Fruit fly (Drosophila melanogaster): ENCODE data around the gene FoxK.

Gene FoxK

dm6 chr3L:11155380-11155779 is 34.8 kb upstream of the FoxK start (continued):
- no peak for TF ChIP-seq Camta (GFP tag; optimal IDR thresholded peaks at IDR 0.05)
- TF ChIP-seq CG4282 (GFP tag; optimal IDR thresholded peaks at IDR 0.05): no peak
- TF ChIP-seq ssp (GFP tag; IDR thresholded peaks at IDR 0.05): peak; percentile 23; the same call in 1 of the 2 replicates
- peak; percentile 14 for TF ChIP-seq Ets65A (GFP tag)
- peak; percentile 47 for TF ChIP-seq esg (GFP tag; conservative IDR thresholded peaks at IDR 0.05)
- TF ChIP-seq sc (optimal IDR thresholded peaks at IDR 0.05): no peak
- no peak for TF ChIP-seq sc (GFP tag; optimal IDR thresholded peaks at IDR 0.05)
- TF ChIP-seq Hsf (GFP tag; optimal IDR thresholded peaks at IDR 0.05): no peak
- TF ChIP-seq CG15269 (tag; optimal IDR thresholded peaks at IDR 0.05): peak; percentile 18
- TF ChIP-seq lmd (GFP tag; IDR thresholded peaks at IDR 0.05): peak; percentile 5
- 0 out of 2 replicates have a peak, but pooled peaks have one; percentile 22 for TF ChIP-seq CG14667 (GFP tag; IDR thresholded peaks at IDR 0.05)
- TF ChIP-seq CG3163 (GFP tag; optimal IDR thresholded peaks at IDR 0.05): no peak
- no peak for TF ChIP-seq CG6765 (GFP tag; optimal IDR thresholded peaks at IDR 0.05)
- no peak for TF ChIP-seq CG3407 (GFP tag; optimal IDR thresholded peaks at IDR 0.05)
- TF ChIP-seq CG2678 (tag; optimal IDR thresholded peaks at IDR 0.05): no peak
- no peak for TF ChIP-seq CG12219 (GFP tag; optimal IDR thresholded peaks at IDR 0.05)
- TF ChIP-seq pita (GFP tag; optimal IDR thresholded peaks at IDR 0.05): no peak
- TF ChIP-seq Six4 (GFP tag; optimal IDR thresholded peaks at IDR 0.05): no peak
- no peak for TF ChIP-seq CG8924 (tag; optimal IDR thresholded peaks at IDR 0.05)
- no peak for TF ChIP-seq ems (GFP tag; optimal IDR thresholded peaks at IDR 0.05)
- TF ChIP-seq CG10959 (GFP tag; IDR thresholded peaks at IDR 0.05): no peak
- no peak for TF ChIP-seq phol (tag; optimal IDR thresholded peaks at IDR 0.05)
- no peak for TF ChIP-seq CG1602 (GFP tag; optimal IDR thresholded peaks at IDR 0.05)
- TF ChIP-seq CG15479 (GFP tag; optimal IDR thresholded peaks at IDR 0.05): no peak
- TF ChIP-seq chm (GFP tag; IDR thresholded peaks at IDR 0.05): no peak
- TF ChIP-seq CG32532 (GFP tag; IDR thresholded peaks at IDR 0.05): peak; percentile 25; the same call in 1 of the 2 replicates
- no peak for TF ChIP-seq CG7839 (tag; optimal IDR thresholded peaks at IDR 0.05)
- no peak for TF ChIP-seq dati (GFP tag; IDR thresholded peaks at IDR 0.05)
- TF ChIP-seq yki (optimal IDR thresholded peaks at IDR 0.05): no peak
- no peak for TF ChIP-seq CG10274 (GFP tag; optimal IDR thresholded peaks at IDR 0.05)
- no peak for TF ChIP-seq Gug (GFP tag; IDR thresholded peaks at IDR 0.05)
- TF ChIP-seq dpn (GFP tag; optimal IDR thresholded peaks at IDR 0.05): peak in 1 of 2 experiments; percentile 6
- TF ChIP-seq CG6175 (GFP tag; IDR thresholded peaks at IDR 0.05): no peak
- no peak for TF ChIP-seq oc (tag; optimal IDR thresholded peaks at IDR 0.05)
- TF ChIP-seq CG12744 (GFP tag; optimal IDR thresholded peaks at IDR 0.05): no peak
- TF ChIP-seq tap (tag; optimal IDR thresholded peaks at IDR 0.05): no peak
- no peak for TF ChIP-seq mirr (GFP tag; optimal IDR thresholded peaks at IDR 0.05)
- TF ChIP-seq CG14050 (GFP tag; IDR thresholded peaks at IDR 0.05): 0 out of 3 replicates have a peak, but pooled peaks have one; percentile 28
- TF ChIP-seq CG2202 (tag; optimal IDR thresholded peaks at IDR 0.05): no peak
- no peak for TF ChIP-seq CG7556 (GFP tag; optimal IDR thresholded peaks at IDR 0.05)
- no peak for TF ChIP-seq CG42726 (GFP tag; IDR thresholded peaks at IDR 0.05; ENCODE audit: partially characterized antibody)
- TF ChIP-seq ci (GFP tag; IDR thresholded peaks at IDR 0.05): 0 out of 3 replicates have a peak, but pooled peaks have one; percentile 21
- TF ChIP-seq Ptx1 (GFP tag; IDR thresholded peaks at IDR 0.05): 0 out of 2 replicates have a peak, but pooled peaks have one; percentile 13
- no peak for TF ChIP-seq prd (optimal IDR thresholded peaks at IDR 0.05)
- peak; percentile 29; the same call in 1 of the 3 replicates for TF ChIP-seq prd (GFP tag; IDR thresholded peaks at IDR 0.05)
- peak; percentile 6 for TF ChIP-seq CG30431 (GFP tag; optimal IDR thresholded peaks at IDR 0.05)
- TF ChIP-seq unc-4 (GFP tag; IDR thresholded peaks at IDR 0.05; ENCODE audit: partially characterized antibody): no peak
- no peak for TF ChIP-seq CG17612 (GFP tag; IDR thresholded peaks at IDR 0.05)
- no peak; the same call in 2 of the 3 replicates for TF ChIP-seq CG34422 (GFP tag; IDR thresholded peaks at IDR 0.05)
- no peak for TF ChIP-seq CG18764 (GFP tag; optimal IDR thresholded peaks at IDR 0.05)
- no peak for TF ChIP-seq crc (GFP tag; optimal IDR thresholded peaks at IDR 0.05)
- no peak for TF ChIP-seq luna (GFP tag; optimal IDR thresholded peaks at IDR 0.05)
- no peak for TF ChIP-seq H2.0 (GFP tag; IDR thresholded peaks at IDR 0.05)
